Worm (Caenorhabditis elegans): Measurements from ENCODE around the gene sru-42.
"Not testable (repeated sequence)": the region's sequence is repeated elsewhere in the genome, so short reads cannot be mapped to it uniquely, and the experiment has no call there.

DNA sequence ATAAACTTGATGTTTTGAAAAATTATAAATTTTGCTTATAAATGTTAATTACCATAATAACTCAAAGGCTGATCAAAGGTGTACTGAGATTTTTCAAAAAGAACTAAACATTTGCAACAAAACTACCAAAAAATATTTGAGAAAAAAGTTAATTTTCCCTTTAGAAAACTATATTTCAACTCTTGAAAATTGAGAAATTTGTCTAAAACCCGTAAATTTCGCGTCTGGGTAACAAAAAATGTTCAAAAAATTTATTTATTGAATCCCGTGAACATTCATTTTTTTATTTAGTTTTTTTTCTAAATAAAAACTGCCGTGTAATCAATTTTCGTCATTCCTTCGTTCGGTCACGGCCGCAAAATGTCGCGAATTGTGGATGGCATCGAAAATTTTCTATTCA is 19.9 kb downstream of the sru-42 start, which contains the start of gene K06B4.15:
- not testable (repeated sequence) for TF ChIP-seq tab-1 (GFP tag; IDR thresholded peaks at IDR 0.05); ztf-23 (GFP tag; IDR thresholded peaks at IDR 0.05); cog-1 (tag; optimal IDR thresholded peaks at IDR 0.05)

All from whole organism, midembryonic.